Fruit fly (Drosophila melanogaster) whole organism, wandering third instar larva: ENCODE data around the gene tra.

Experiments used
- Dfd ChIP-seq: fragments of >200 bp; optimal IDR thresholded peaks from 2 replicates; lab custom pipeline; 2017; ENCODE audit warnings: missing biosample characterization, missing genetic modification characterization
- Mio ChIP-seq: sonication (Bioruptor generic); optimal IDR thresholded peaks from 2 replicates; lab custom pipeline; 2016; ENCODE audit warnings: missing biosample characterization, missing genetic modification characterization
- Myc ChIP-seq: fragments of >200 bp; optimal IDR thresholded peaks from 2 replicates; lab custom pipeline; 2017
- dsf ChIP-seq: sonication (Bioruptor generic); optimal IDR thresholded peaks from 2 replicates; lab custom pipeline; 2016; ENCODE audit warnings: missing biosample characterization, missing genetic modification characterization, borderline replicate concordance
- ey ChIP-seq: fragments of 200-800 bp; sonication (Bioruptor generic); optimal IDR thresholded peaks from 2 replicates; lab custom pipeline; 2016; ENCODE audit warnings: missing biosample characterization, missing genetic modification characterization
- h ChIP-seq: fragments of 200-800 bp; sonication (Bioruptor generic); optimal IDR thresholded peaks from 3 replicates; lab custom pipeline; 2016; ENCODE audit warnings: missing biosample characterization, mild to moderate bottlenecking, missing genetic modification characterization
- psq ChIP-seq: fragments of 200-800 bp; sonication (Bioruptor generic); optimal IDR thresholded peaks from 3 replicates; lab custom pipeline; 2017; ENCODE audit warnings: missing biosample characterization, mild to moderate bottlenecking, missing genetic modification characterization, moderate library complexity
- sv ChIP-seq: fragments of 200-800 bp; sonication (Bioruptor generic); optimal IDR thresholded peaks from 3 replicates; lab custom pipeline; 2016; ENCODE audit warnings: missing biosample characterization, missing genetic modification characterization

- TF ChIP-seq Mio (no peak), Dfd (no peak), ey (GFP tag; lab: Kevin White, UChicago) (peak; percentile 14), sv (no peak), dsf (no peak), psq (GFP tag; lab: Kevin White, UChicago) (no peak), h (GFP tag; lab: Kevin White, UChicago) (no peak), Myc (lab: Kevin White, UChicago) (no peak)
Measured at dm6 chr3L:16634529-16634928, 43.7 kb upstream of the tra start.
